Fruit fly (Drosophila melanogaster) whole organism: Measurements from ENCODE around the gene CSN6.

Source experiments
- Dll ChIP-seq: fragments of >200 bp; optimal IDR thresholded peaks from 2 replicates; lab custom pipeline; 2017
- psq ChIP-seq: fragments of >200 bp; optimal IDR thresholded peaks from 2 replicates; lab custom pipeline; 2017
- usp ChIP-seq: fragments of >200 bp; optimal IDR thresholded peaks from 2 replicates; lab custom pipeline; 2017; ENCODE audit warnings: missing biosample characterization, missing genetic modification characterization, mixed read lengths

DNA sequence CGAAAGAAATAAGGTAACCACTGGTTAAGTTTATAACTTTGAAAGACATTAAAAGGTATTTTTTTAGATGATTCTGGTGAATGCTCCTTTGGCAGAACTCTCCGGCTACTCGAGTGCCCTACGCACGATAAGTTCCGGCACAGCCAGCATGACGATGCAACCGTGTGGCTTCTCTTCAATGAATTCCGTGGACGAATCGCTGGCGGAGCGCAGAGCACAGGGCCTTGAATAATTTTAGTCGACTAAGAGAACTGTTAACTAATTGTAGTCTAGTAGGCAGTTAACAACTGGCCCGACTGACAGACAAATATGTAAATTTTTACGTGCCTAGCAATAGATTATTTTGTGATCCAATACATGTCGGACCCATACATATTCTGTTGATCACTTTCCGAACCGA, 35.6 kb downstream of the CSN6 start, which contains the start of gene CG31161:
- TF ChIP-seq psq (no peak), usp (no peak), Dll (lab: Kevin White, UChicago) (no peak)
